Fruit fly (Drosophila melanogaster): ENCODE data around the gene Mco1.

The Mco1 gene

DNA sequence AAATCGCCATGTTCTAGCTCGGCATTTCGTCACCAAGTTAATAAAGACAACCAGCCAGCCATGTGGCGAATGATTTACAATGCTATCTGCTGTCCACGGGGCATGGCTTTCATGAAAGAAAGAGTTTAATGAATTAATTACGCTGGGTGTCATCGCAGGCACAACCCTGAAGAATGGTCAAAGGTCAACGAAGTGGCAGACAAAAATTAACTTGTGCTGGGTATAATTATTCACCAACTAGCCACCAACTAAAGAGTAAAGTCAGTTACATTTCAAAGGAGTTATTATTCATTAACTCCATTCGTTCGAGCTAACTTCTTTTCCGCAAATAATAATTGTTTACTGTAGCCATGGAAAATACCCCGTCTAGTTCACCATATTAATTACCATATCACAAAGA is 41.1 kb downstream of the Mco1 start:
- no peak for TF ChIP-seq noc (tag; optimal IDR thresholded peaks at IDR 0.05)

DNA sequence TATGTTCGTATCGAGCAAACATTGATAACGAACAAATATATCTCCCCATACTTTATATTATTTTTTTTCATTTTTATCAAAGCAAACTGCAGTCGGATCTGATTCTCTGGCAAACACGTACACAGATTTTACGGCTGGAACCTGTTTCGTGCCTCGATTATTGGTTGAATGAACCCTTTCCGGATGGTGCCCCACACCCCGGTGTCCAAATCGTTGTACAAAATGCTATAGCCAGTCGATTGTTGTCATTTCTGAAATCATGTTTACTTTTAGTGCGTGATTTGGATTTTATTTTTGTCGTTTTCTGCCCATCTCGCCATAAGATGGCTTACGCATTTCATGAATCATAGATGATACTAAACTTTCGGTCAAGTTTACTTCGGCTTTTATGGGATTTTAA is 41.5 kb downstream of the Mco1 start:
- no peak for TF ChIP-seq noc (tag; optimal IDR thresholded peaks at IDR 0.05)

dm6 chr2L:9459372-9460091 is 43.1 kb downstream of the Mco1 start:
- TF ChIP-seq noc (tag; optimal IDR thresholded peaks at IDR 0.05), result peak; percentile 32

DNA sequence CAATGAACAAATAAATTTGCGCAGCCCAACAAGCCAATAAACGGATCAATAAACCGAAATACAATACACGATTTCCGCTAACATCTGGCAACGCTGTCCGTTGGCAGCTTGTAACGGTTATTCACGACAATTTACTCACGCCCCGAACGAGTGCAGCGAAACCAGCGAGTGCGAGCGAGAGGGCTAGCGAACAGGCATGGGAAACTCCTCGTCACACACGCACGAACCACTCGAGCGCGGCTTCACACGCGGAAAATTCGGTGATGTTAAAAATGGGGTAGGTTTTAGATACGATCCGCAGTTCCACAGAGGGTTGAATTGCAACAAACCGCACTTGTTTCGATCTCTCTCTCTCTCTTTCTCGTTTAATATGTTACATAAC is 43.7 kb downstream of the Mco1 start:
- TF ChIP-seq noc (tag; optimal IDR thresholded peaks at IDR 0.05), result no peak

dm6 chr2L:9464455-9465063 is 48.2 kb downstream of the Mco1 start:
- no peak for TF ChIP-seq noc (tag; optimal IDR thresholded peaks at IDR 0.05)

DNA sequence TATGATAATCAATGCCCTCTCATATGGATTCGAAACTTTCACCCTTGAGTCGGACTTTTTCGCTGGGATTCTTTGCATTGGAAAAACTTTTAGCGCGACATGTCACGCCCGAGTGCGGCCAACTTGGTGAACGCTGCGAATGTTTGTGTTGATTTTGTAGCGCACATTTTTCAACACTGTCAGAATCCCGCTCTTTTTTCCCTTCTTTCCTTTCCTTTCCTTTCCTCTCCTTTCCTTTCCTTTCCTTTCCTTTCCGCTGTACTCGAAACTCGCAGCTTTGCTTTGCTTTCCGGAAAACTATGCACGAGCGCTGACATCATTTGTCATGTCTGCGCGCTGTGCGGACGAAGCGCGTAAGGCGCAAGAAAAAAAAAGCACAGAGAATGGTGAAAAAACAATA is 51.0 kb downstream of the Mco1 start:
- TF ChIP-seq noc (tag; optimal IDR thresholded peaks at IDR 0.05), result no peak

Data from whole organism, larva.